Worm (Caenorhabditis elegans) whole organism, mixed stage, embryonic: ENCODE measurements around the gene spv-1.

Experiments
- bed-3 ChIP-seq: fragments of 200-800 bp; sonication (Bioruptor generic); optimal IDR thresholded peaks from 3 replicates; lab custom pipeline; 2018; ENCODE audit warnings: mild to moderate bottlenecking, missing genetic modification characterization, moderate library complexity, missing compliant biosample characterization
- ceh-39 ChIP-seq: fragments of 150-350 bp; optimal IDR thresholded peaks from 2 replicates; lab custom pipeline; 2014; ENCODE audit warnings: missing biosample characterization, missing genetic modification characterization
- lin-13 ChIP-seq: fragments of 150-350 bp; optimal IDR thresholded peaks from 2 replicates; lab custom pipeline; 2014; ENCODE audit warnings: missing biosample characterization, missing genetic modification characterization
- lsy-2 ChIP-seq: fragments of 150-350 bp; optimal IDR thresholded peaks from 2 replicates; lab custom pipeline; 2014; ENCODE audit warnings: missing biosample characterization, missing genetic modification characterization
- nhr-237 ChIP-seq: fragments of 150-350 bp; optimal IDR thresholded peaks from 2 replicates; lab custom pipeline; 2014; ENCODE audit warnings: missing biosample characterization, missing genetic modification characterization
- pha-4 ChIP-seq: fragments of 150-350 bp; optimal IDR thresholded peaks from 2 replicates; lab custom pipeline; 2018; ENCODE audit warnings: missing biosample characterization, missing genetic modification reagents, missing genetic modification characterization
- snpc-4 ChIP-seq: fragments of 150-350 bp; optimal IDR thresholded peaks from 2 replicates; lab custom pipeline; 2014; ENCODE audit warnings: missing biosample characterization, missing genetic modification characterization
- unc-39 ChIP-seq: fragments of 150-350 bp; optimal IDR thresholded peaks from 2 replicates; lab custom pipeline; 2014; ENCODE audit warnings: missing biosample characterization, missing genetic modification characterization

ce11 chrII:7928600-7928999 is at the start of gene spv-1:
- TF ChIP-seq lin-13 (tag; lab: Kevin White, UChicago) = no peak
- no peak for TF ChIP-seq snpc-4
- TF ChIP-seq pha-4 (tag; lab: Kevin White, UChicago) = no peak
- no peak for TF ChIP-seq unc-39
- TF ChIP-seq lsy-2 (tag; lab: Kevin White, UChicago) = no peak
- TF ChIP-seq ceh-39 (tag; lab: Kevin White, UChicago) = no peak
- no peak for TF ChIP-seq nhr-237
- TF ChIP-seq bed-3 (GFP tag; lab: Kevin White, UChicago) = no peak
